Fruit fly (Drosophila melanogaster): ENCODE measurements around the gene CG46462.

DNA sequence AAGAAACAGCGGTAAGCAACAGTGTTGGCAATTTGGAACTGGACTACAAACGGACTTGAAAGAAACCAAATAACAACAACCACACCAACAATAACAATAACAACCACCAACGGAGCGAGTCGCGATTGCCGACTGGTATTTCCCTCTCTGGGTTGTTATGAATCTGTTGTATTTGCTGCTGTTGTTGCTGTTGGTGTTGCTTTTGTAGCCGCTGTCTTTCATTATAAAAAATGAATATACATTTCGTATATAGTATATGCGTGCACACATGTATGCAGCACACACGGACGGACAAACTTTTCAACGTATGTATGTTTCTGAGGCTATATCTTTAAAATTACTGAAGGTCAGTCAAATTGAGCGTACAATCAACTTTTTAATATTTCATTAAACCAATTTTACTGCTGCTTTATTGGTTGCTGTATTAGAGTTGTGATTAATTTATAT is 28.1 kb upstream of the CG46462 start:
- TF ChIP-seq Clk (GFP tag; optimal IDR thresholded peaks at IDR 0.05) = no peak
- no peak for TF ChIP-seq CG33017 (tag; optimal IDR thresholded peaks at IDR 0.05)
- TF ChIP-seq toe (GFP tag; optimal IDR thresholded peaks at IDR 0.05) = no peak
- peak; percentile 76 for TF ChIP-seq kay (GFP tag; ENCODE audit: borderline replicate concordance)
- TF ChIP-seq CG14711 (tag; optimal IDR thresholded peaks at IDR 0.05) = no peak
- TF ChIP-seq tj (GFP tag; optimal IDR thresholded peaks at IDR 0.05) = no peak
